Fruit fly (Drosophila melanogaster) whole organism, embryonic: ENCODE measurements around the gene Ir67a.
A peak's percentile ranks its signal among the peaks of the same experiment; 100 is the strongest.

Source experiments
- B-H1 ChIP-seq: fragments of 200-800 bp; sonication (Bioruptor generic); IDR thresholded peaks from 3 replicates; pipeline ENCODE4 v1.3.6; 2022; ENCODE audit warnings: missing biosample characterization, missing genetic modification characterization
- Blimp-1 ChIP-seq: fragments of 200-800 bp; sonication (Bioruptor generic); optimal IDR thresholded peaks from 3 replicates; lab custom pipeline; 2018; ENCODE audit warnings: missing biosample characterization, missing genetic modification characterization, mild to moderate bottlenecking, moderate library complexity, missing genetic modification reagents
- BtbVII ChIP-seq: fragments of 200-800 bp; sonication (Bioruptor generic); optimal IDR thresholded peaks from 3 replicates; lab custom pipeline; 2017; ENCODE audit warnings: missing biosample characterization, mild to moderate bottlenecking, missing genetic modification characterization
- CG10209 ChIP-seq: fragments of 200-800 bp; sonication (Bioruptor generic); optimal IDR thresholded peaks from 3 replicates; lab custom pipeline; 2017; ENCODE audit warnings: missing biosample characterization, mild to moderate bottlenecking, missing genetic modification characterization, missing genetic modification reagents
- CG12391 ChIP-seq: fragments of 200-800 bp; sonication (Bioruptor generic); optimal IDR thresholded peaks from 3 replicates; lab custom pipeline; 2018; ENCODE audit warnings: missing biosample characterization, mild to moderate bottlenecking, missing genetic modification characterization, moderate library complexity
- CG13424 ChIP-seq: fragments of 200-800 bp; sonication (Bioruptor generic); optimal IDR thresholded peaks from 2 replicates; lab custom pipeline; 2019; ENCODE audit warnings: missing biosample characterization, mild to moderate bottlenecking, missing genetic modification characterization, moderate library complexity
- CG14710 ChIP-seq: fragments of 200-800 bp; sonication (Bioruptor generic); optimal IDR thresholded peaks from 3 replicates; lab custom pipeline; 2019; ENCODE audit warnings: missing biosample characterization, mild to moderate bottlenecking, missing genetic modification characterization, moderate library complexity
- CG15601 ChIP-seq: fragments of 200-800 bp; sonication (Bioruptor generic); optimal IDR thresholded peaks from 3 replicates; lab custom pipeline; 2019; ENCODE audit warnings: missing biosample characterization, mild to moderate bottlenecking, missing genetic modification characterization, moderate library complexity
- CG1647 ChIP-seq: fragments of 200-800 bp; sonication (Bioruptor generic); optimal IDR thresholded peaks from 3 replicates; lab custom pipeline; 2016; ENCODE audit warnings: missing biosample characterization, missing genetic modification characterization
- CG17328 ChIP-seq: fragments of 200-800 bp; sonication (Bioruptor generic); IDR thresholded peaks from 2 replicates; pipeline ENCODE4 v1.3.6; 2022; ENCODE audit warnings: missing biosample characterization, missing genetic modification characterization
- CG17359 ChIP-seq: fragments of 200-800 bp; sonication (Bioruptor generic); optimal IDR thresholded peaks from 3 replicates; lab custom pipeline; 2018; ENCODE audit warnings: missing biosample characterization, mild to moderate bottlenecking, missing genetic modification characterization, moderate library complexity
- CG2678 ChIP-seq: fragments of 200-800 bp; sonication (Bioruptor generic); optimal IDR thresholded peaks from 3 replicates; lab custom pipeline; 2019; ENCODE audit warnings: missing biosample characterization, mild to moderate bottlenecking, missing genetic modification characterization, moderate library complexity
- CG2875 ChIP-seq: fragments of 200-800 bp; sonication (Bioruptor generic); optimal IDR thresholded peaks from 2 replicates; lab custom pipeline; 2017; ENCODE audit warnings: missing biosample characterization, mild to moderate bottlenecking, missing genetic modification characterization, missing genetic modification reagents
- CG30431 ChIP-seq: fragments of 200-800 bp; sonication (Bioruptor generic); optimal IDR thresholded peaks from 2 replicates; lab custom pipeline; 2017; ENCODE audit warnings: missing biosample characterization, missing genetic modification characterization
- CG31388 ChIP-seq: fragments of 200-800 bp; sonication (Bioruptor generic); optimal IDR thresholded peaks from 2 replicates; lab custom pipeline; 2016; ENCODE audit warnings: missing biosample characterization, missing genetic modification characterization
- CG33213 ChIP-seq: fragments of 200-800 bp; sonication (Bioruptor generic); optimal IDR thresholded peaks from 3 replicates; lab custom pipeline; 2016; ENCODE audit warnings: missing biosample characterization, missing genetic modification characterization
- CG3407 ChIP-seq: fragments of 200-800 bp; sonication (Bioruptor generic); optimal IDR thresholded peaks from 2 replicates; lab custom pipeline; 2018; ENCODE audit warnings: missing biosample characterization, mild to moderate bottlenecking, missing genetic modification characterization
- CG4424 ChIP-seq: fragments of 200-800 bp; sonication (Bioruptor generic); optimal IDR thresholded peaks from 3 replicates; lab custom pipeline; 2016; ENCODE audit warnings: missing biosample characterization, missing genetic modification characterization
- CG6254 ChIP-seq: fragments of 200-800 bp; sonication (Bioruptor generic); optimal IDR thresholded peaks from 3 replicates; lab custom pipeline; 2017; ENCODE audit warnings: mild to moderate bottlenecking, missing biosample characterization, missing genetic modification reagents, missing genetic modification characterization
- CG8089 ChIP-seq: fragments of 200-800 bp; sonication (Bioruptor generic); optimal IDR thresholded peaks from 3 replicates; lab custom pipeline; 2016; ENCODE audit warnings: missing biosample characterization, missing genetic modification characterization
- CG8478 ChIP-seq: fragments of >200 bp; optimal IDR thresholded peaks from 2 replicates; lab custom pipeline; 2018
- CG9817 ChIP-seq: fragments of 200-800 bp; sonication (Bioruptor generic); optimal IDR thresholded peaks from 2 replicates; lab custom pipeline; 2018; ENCODE audit warnings: missing biosample characterization, mild to moderate bottlenecking, missing genetic modification characterization, moderate library complexity
- CG9932 ChIP-seq: fragments of 200-800 bp; sonication (Bioruptor generic); IDR thresholded peaks from 2 replicates; pipeline ENCODE4 v1.3.6; 2022; ENCODE audit warnings: missing biosample characterization, missing genetic modification characterization
- Deaf1 ChIP-seq: fragments of 200-800 bp; optimal IDR thresholded peaks from 3 replicates; lab custom pipeline; 2019; ENCODE audit warnings: missing biosample characterization, mild to moderate bottlenecking, missing genetic modification characterization, moderate library complexity
- Dek ChIP-seq: fragments of 200-800 bp; sonication (Bioruptor generic); optimal IDR thresholded peaks from 3 replicates; lab custom pipeline; 2019; ENCODE audit warnings: missing biosample characterization, mild to moderate bottlenecking, missing genetic modification characterization, moderate library complexity
- Doc3 ChIP-seq: fragments of 200-800 bp; sonication (Bioruptor generic); IDR thresholded peaks from 3 replicates; pipeline ENCODE4 v1.3.6; 2022; ENCODE audit warnings: missing biosample characterization, missing genetic modification characterization; ENCODE audit not compliant: partially characterized antibody
- Drgx ChIP-seq: fragments of 200-800 bp; sonication (Bioruptor generic); IDR thresholded peaks from 2 replicates; pipeline ENCODE4 v1.3.6; 2022; ENCODE audit warnings: missing biosample characterization, missing genetic modification characterization
- E2f1 ChIP-seq: fragments of 200-800 bp; sonication (Bioruptor generic); IDR thresholded peaks from 2 replicates; pipeline ENCODE4 v1.3.6; 2022; ENCODE audit warnings: missing biosample characterization, missing genetic modification characterization
- Fer2 ChIP-seq: fragments of 200-800 bp; sonication (Bioruptor generic); optimal IDR thresholded peaks from 2 replicates; lab custom pipeline; 2018; ENCODE audit warnings: missing biosample characterization, mild to moderate bottlenecking, missing genetic modification characterization, moderate library complexity
- Hmr ChIP-seq: fragments of 200-800 bp; sonication (Bioruptor generic); optimal IDR thresholded peaks from 3 replicates; lab custom pipeline; 2017; ENCODE audit warnings: mild to moderate bottlenecking, missing biosample characterization, missing genetic modification reagents, missing genetic modification characterization
- Hmx ChIP-seq: fragments of 200-800 bp; sonication (Bioruptor generic); optimal IDR thresholded peaks from 2 replicates; lab custom pipeline; 2016; ENCODE audit warnings: missing biosample characterization, missing genetic modification characterization
- Hsf ChIP-seq: fragments of 200-800 bp; sonication (Bioruptor generic); optimal IDR thresholded peaks from 3 replicates; lab custom pipeline; 2016; ENCODE audit warnings: missing biosample characterization, missing genetic modification characterization
- NfI ChIP-seq: fragments of 200-800 bp; sonication (Bioruptor generic); optimal IDR thresholded peaks from 3 replicates; lab custom pipeline; 2018; ENCODE audit warnings: missing biosample characterization, mild to moderate bottlenecking, missing genetic modification characterization, moderate library complexity
- Opbp ChIP-seq: fragments of 200-800 bp; sonication (Bioruptor generic); IDR thresholded peaks from 3 replicates; pipeline ENCODE4 v1.3.6; 2022; ENCODE audit warnings: missing biosample characterization, missing genetic modification characterization; ENCODE audit not compliant: partially characterized antibody
- Ptx1 ChIP-seq: fragments of 200-800 bp; sonication (Bioruptor generic); IDR thresholded peaks from 2 replicates; pipeline ENCODE4 v1.3.6; 2022; ENCODE audit warnings: missing biosample characterization, missing genetic modification characterization
- Rx ChIP-seq: fragments of 200-800 bp; sonication (Bioruptor generic); IDR thresholded peaks from 2 replicates; pipeline ENCODE4 v1.3.6; 2022; ENCODE audit warnings: missing biosample characterization, missing genetic modification characterization
- bsh ChIP-seq, 2 experiments: fragments of 200-800 bp; sonication (Bioruptor generic); optimal IDR thresholded peaks; 2 replicates each; lab custom pipeline; 2017 to 2018; ENCODE audit warnings: mild to moderate bottlenecking in 2 of 2, missing biosample characterization in 2 of 2, missing genetic modification characterization in 2 of 2, moderate library complexity in 1 of 2
- cwo ChIP-seq: fragments of 200-800 bp; sonication (Bioruptor generic); optimal IDR thresholded peaks from 3 replicates; lab custom pipeline; 2017; ENCODE audit warnings: missing biosample characterization, missing genetic modification characterization, mild to moderate bottlenecking, moderate library complexity, missing genetic modification reagents
- dan ChIP-seq: fragments of 200-800 bp; sonication (Bioruptor generic); IDR thresholded peaks from 2 replicates; pipeline ENCODE4 v1.3.6; 2022; ENCODE audit warnings: missing biosample characterization, missing genetic modification characterization
- gem ChIP-seq: fragments of 200-800 bp; sonication (Bioruptor generic); optimal IDR thresholded peaks from 2 replicates; lab custom pipeline; 2019; ENCODE audit warnings: missing biosample characterization, mild to moderate bottlenecking, missing genetic modification characterization, moderate library complexity
- grau ChIP-seq: fragments of 200-800 bp; optimal IDR thresholded peaks from 3 replicates; lab custom pipeline; 2019; ENCODE audit warnings: missing biosample characterization, mild to moderate bottlenecking, missing genetic modification characterization, moderate library complexity
- hkb ChIP-seq, 2 experiments: fragments of 200-800 bp in 1 of 2; fragments of >200 bp in 1 of 2; sonication (Bioruptor generic) in 1 of 2; IDR thresholded peaks in 1 of 2; optimal IDR thresholded peaks in 1 of 2; 2 replicates each; pipeline versions ENCODE4 v1.3.6 to Lab custom; 2017 to 2022; ENCODE audit warnings: missing biosample characterization in 1 of 2, missing genetic modification characterization in 1 of 2
- ind ChIP-seq: fragments of 200-800 bp; sonication (Bioruptor generic); optimal IDR thresholded peaks from 3 replicates; lab custom pipeline; 2016; ENCODE audit warnings: missing biosample characterization, missing genetic modification characterization
- lola ChIP-seq, 3 experiments: fragments of >200 bp in 2 of 3; fragments of 200-800 bp in 1 of 3; sonication (Bioruptor generic) in 1 of 3; optimal IDR thresholded peaks; 2 replicates each; lab custom pipeline; 2017 to 2019; ENCODE audit warnings: missing biosample characterization in 3 of 3, missing genetic modification characterization in 3 of 3, mild to moderate bottlenecking in 1 of 3, moderate library complexity in 1 of 3
- org-1 ChIP-seq: fragments of 200-800 bp; sonication (Bioruptor generic); optimal IDR thresholded peaks from 2 replicates; lab custom pipeline; 2017; ENCODE audit warnings: missing biosample characterization, missing genetic modification characterization
- p53 ChIP-seq: fragments of 200-800 bp; sonication (Bioruptor generic); optimal IDR thresholded peaks from 2 replicates; lab custom pipeline; 2016; ENCODE audit warnings: missing biosample characterization, missing genetic modification characterization
- scrt ChIP-seq: fragments of 200-800 bp; sonication (Bioruptor generic); optimal IDR thresholded peaks from 2 replicates; lab custom pipeline; 2018; ENCODE audit warnings: missing biosample characterization, mild to moderate bottlenecking, missing genetic modification characterization, moderate library complexity
- ttk ChIP-seq: fragments of 200-800 bp; sonication (Bioruptor generic); IDR thresholded peaks from 2 replicates; pipeline ENCODE4 v2.1.2; 2022; ENCODE audit warnings: missing biosample characterization, missing genetic modification characterization
- wdn ChIP-seq: fragments of 200-800 bp; sonication (Bioruptor generic); IDR thresholded peaks from 2 replicates; pipeline ENCODE4 v1.3.6; 2022; ENCODE audit warnings: missing biosample characterization, missing genetic modification characterization

Gene Ir67a

DNA sequence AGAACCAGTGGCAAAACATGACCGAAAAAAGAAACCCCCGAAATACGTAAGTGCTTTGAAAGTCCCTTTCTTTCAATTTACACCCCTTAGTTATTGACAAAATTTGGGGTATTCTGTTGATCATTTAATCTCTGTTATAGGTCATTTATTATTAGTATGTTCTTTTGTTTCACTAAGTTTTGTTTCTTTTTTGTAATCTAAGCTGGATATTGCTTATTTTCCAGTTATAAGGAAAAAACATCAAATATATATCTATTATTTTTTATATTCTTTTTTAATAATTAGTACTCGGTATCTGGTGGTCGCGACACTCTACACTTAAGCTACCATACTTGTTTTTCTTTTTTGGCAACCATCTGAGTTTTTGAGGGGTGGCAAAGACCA lies 35.2 kb downstream of the Ir67a start (continued):
- TF ChIP-seq scrt (GFP tag; lab: Kevin White, UChicago) (peak; percentile 31), hkb (optimal IDR thresholded peaks at IDR 0.05; lab: Kevin White, UChicago) (no peak), hkb (GFP tag; IDR thresholded peaks at IDR 0.05; lab: Robert Waterston, UW) (peak; percentile 54), CG2678 (tag; lab: Kevin White, UChicago) (peak; percentile 75), BtbVII (GFP tag; lab: Kevin White, UChicago) (peak; percentile 19), NfI (GFP tag; lab: Kevin White, UChicago) (peak; percentile 37), Drgx (GFP tag; lab: Robert Waterston, UW) (peak; percentile 29; the same call in 1 of the 2 replicates), cwo (GFP tag; lab: Kevin White, UChicago) (peak; percentile 53), CG8478 (no peak), Deaf1 (peak; percentile 14), ind (GFP tag; lab: Kevin White, UChicago) (peak; percentile 59), Hsf (GFP tag; lab: Kevin White, UChicago) (no peak), CG13424 (peak; percentile 52), CG17328 (GFP tag; lab: Robert Waterston, UW) (peak; percentile 61), CG4424 (GFP tag; lab: Kevin White, UChicago) (peak; percentile 29), Opbp (GFP tag; lab: Robert Waterston, UW) (no peak), CG2875 (GFP tag; lab: Kevin White, UChicago) (peak; percentile 68), p53 (GFP tag; lab: Kevin White, UChicago) (no peak), Ptx1 (GFP tag; lab: Robert Waterston, UW) (peak; percentile 54; the same call in 1 of the 2 replicates), E2f1 (GFP tag; lab: Robert Waterston, UW) (0 out of 2 replicates have a peak, but pooled peaks have one; percentile 22), CG17359 (peak; percentile 69), CG31388 (GFP tag; lab: Kevin White, UChicago) (no peak), CG9817 (tag; lab: Kevin White, UChicago) (peak; percentile 43), bsh (GFP tag; optimal IDR thresholded peaks at IDR 0.05; lab: Kevin White, UChicago) (peak in 1 of 2 experiments; percentile 75), CG15601 (tag; lab: Kevin White, UChicago) (peak; percentile 73), CG6254 (GFP tag; lab: Kevin White, UChicago) (no peak), CG33213 (GFP tag; lab: Kevin White, UChicago) (no peak), org-1 (GFP tag; lab: Kevin White, UChicago) (peak; percentile 24), Hmr (GFP tag; lab: Kevin White, UChicago) (peak; percentile 67), CG9932 (GFP tag; lab: Robert Waterston, UW) (0 out of 2 replicates have a peak, but pooled peaks have one; percentile 10), CG1647 (GFP tag; lab: Kevin White, UChicago) (no peak), CG14710 (peak; percentile 61), Doc3 (GFP tag; lab: Robert Waterston, UW) (no peak), dan (GFP tag; lab: Robert Waterston, UW) (no peak), Blimp-1 (peak; percentile 72), CG12391 (tag; lab: Kevin White, UChicago) (peak; percentile 77), Fer2 (tag; lab: Kevin White, UChicago) (no peak), CG3407 (GFP tag; lab: Kevin White, UChicago) (peak; percentile 61), Hmx (GFP tag; lab: Kevin White, UChicago) (no peak), CG30431 (GFP tag; lab: Kevin White, UChicago) (no peak), ttk (GFP tag; lab: Robert Waterston, UW) (peak; percentile 57; the same call in 1 of the 2 replicates), Dek (tag; lab: Kevin White, UChicago) (peak; percentile 54), gem (tag; lab: Kevin White, UChicago) (peak; percentile 89), CG10209 (GFP tag; lab: Kevin White, UChicago) (peak; percentile 49), CG8089 (no peak), wdn (GFP tag; lab: Robert Waterston, UW) (peak; percentile 40; the same call in 1 of the 2 replicates), grau (tag; lab: Kevin White, UChicago) (peak; percentile 61), B-H1 (GFP tag; lab: Robert Waterston, UW) (no peak), lola (GFP tag; optimal IDR thresholded peaks at IDR 0.05; lab: Kevin White, UChicago) (peak in 1 of 3 experiments; percentile 61), Rx (GFP tag; lab: Robert Waterston, UW) (0 out of 2 replicates have a peak, but pooled peaks have one; percentile 14)
